Worm (Caenorhabditis elegans) whole organism, midembryonic: ENCODE measurements around the gene srh-30.
A peak's percentile ranks its signal among the peaks of the same experiment; 100 is the strongest.

ENCODE experiments used
- T22C8.4 ChIP-seq: fragments of 200-800 bp; sonication (Bioruptor generic); IDR thresholded peaks from 2 replicates; pipeline ENCODE4 v1.3.6; 2022; ENCODE audit warnings: missing genetic modification characterization, missing compliant biosample characterization
- cog-1 ChIP-seq: sonication (generic microtip); optimal IDR thresholded peaks from 2 replicates; lab custom pipeline; 2016; ENCODE audit warnings: missing genetic modification characterization, missing compliant biosample characterization
- flt-1 ChIP-seq: fragments of 200-800 bp; sonication (Bioruptor generic); IDR thresholded peaks from 2 replicates; pipeline ENCODE4 v1.3.6; 2022; ENCODE audit warnings: missing genetic modification characterization, missing compliant biosample characterization
- klf-2 ChIP-seq: fragments of 200-800 bp; sonication (Bioruptor generic); conservative IDR thresholded peaks from 2 replicates; pipeline ENCODE4 v1.3.6; 2022; ENCODE audit warnings: missing genetic modification reagents, missing genetic modification characterization, missing compliant biosample characterization
- med-1 ChIP-seq: sonication (generic microtip); optimal IDR thresholded peaks from 2 replicates; lab custom pipeline; 2017; ENCODE audit warnings: missing genetic modification characterization, mild to moderate bottlenecking, missing compliant biosample characterization, antibody characterized with exemption, missing genetic modification reagents; ENCODE audit not compliant: insufficient read depth
- ref-1 ChIP-seq: fragments of 200-800 bp; sonication (Bioruptor generic); conservative IDR thresholded peaks from 2 replicates; pipeline ENCODE4 v1.3.6; 2022; ENCODE audit warnings: missing genetic modification reagents, missing genetic modification characterization, missing compliant biosample characterization
- tab-1 ChIP-seq: fragments of 200-800 bp; sonication (Bioruptor generic); IDR thresholded peaks from 2 replicates; pipeline ENCODE4 v1.3.6; 2022; ENCODE audit warnings: missing genetic modification characterization, missing compliant biosample characterization
- ztf-23 ChIP-seq: fragments of 200-800 bp; sonication (Bioruptor generic); IDR thresholded peaks from 2 replicates; pipeline ENCODE4 v1.3.6; 2022; ENCODE audit warnings: missing genetic modification reagents, missing genetic modification characterization, missing compliant biosample characterization
- ztf-29 ChIP-seq: fragments of 200-800 bp; sonication (Bioruptor generic); IDR thresholded peaks from 2 replicates; pipeline ENCODE4 v1.3.6; 2022; ENCODE audit warnings: missing genetic modification reagents, missing genetic modification characterization, missing compliant biosample characterization

The srh-30 gene

ce11 chrV:6762361-6762760 lies 9.2 kb downstream of the srh-30 start, which contains the start of gene T25F10.4:
TSS of gene T25F10.4 (minus strand) at chrV:6762461.
- TF ChIP-seq tab-1 (no peak), ztf-29 (GFP tag; lab: Robert Waterston, UW) (no peak), ref-1 (GFP tag; lab: Robert Waterston, UW) (no peak), ztf-23 (no peak), med-1 (GFP tag; lab: Kevin White, UChicago) (no peak), klf-2 (GFP tag; lab: Robert Waterston, UW) (no peak), T22C8.4 (GFP tag; lab: Robert Waterston, UW) (no peak), flt-1 (no peak), cog-1 (tag; lab: Kevin White, UChicago) (no peak)

ce11 chrV:6758017-6758416 lies 13.5 kb downstream of the srh-30 start, which contains the start of gene dbl-1:
TSS of gene dbl-1 (plus strand) at chrV:6758135.
- TF ChIP-seq flt-1 (no peak), cog-1 (tag; lab: Kevin White, UChicago) (no peak), ztf-23 (no peak), med-1 (GFP tag; lab: Kevin White, UChicago) (no peak), klf-2 (GFP tag; lab: Robert Waterston, UW) (no peak), tab-1 (no peak), T22C8.4 (GFP tag; lab: Robert Waterston, UW) (no peak)

ce11 chrV:6753257-6753656 lies 18.3 kb downstream of the srh-30 start:
- TF ChIP-seq ztf-29 (GFP tag; lab: Robert Waterston, UW) (no peak), T22C8.4 (GFP tag; lab: Robert Waterston, UW) (no peak)

ce11 chrV:6751493-6752100 lies 19.9 kb downstream of the srh-30 start:
- TF ChIP-seq klf-2 (GFP tag; lab: Robert Waterston, UW) (0 out of 2 replicates have a peak, but pooled peaks have one; percentile 16), tab-1 (no peak)

ce11 chrV:6744774-6745173 lies 26.8 kb downstream of the srh-30 start, which contains the start of gene T25F10.3:
TSS of gene T25F10.3 (plus strand) at chrV:6745081.
- no peak for TF ChIP-seq ztf-23
- no peak for TF ChIP-seq tab-1
- no peak for TF ChIP-seq ref-1 (GFP tag; lab: Robert Waterston, UW)
- no peak for TF ChIP-seq cog-1 (tag; lab: Kevin White, UChicago)
- TF ChIP-seq flt-1: no peak
- no peak for TF ChIP-seq ztf-29 (GFP tag; lab: Robert Waterston, UW)
- TF ChIP-seq klf-2 (GFP tag; lab: Robert Waterston, UW): no peak
- no peak for TF ChIP-seq T22C8.4 (GFP tag; lab: Robert Waterston, UW)
- TF ChIP-seq med-1 (GFP tag; lab: Kevin White, UChicago): no peak

ce11 chrV:6736877-6737276 lies 34.7 kb downstream of the srh-30 start:
- TF ChIP-seq cog-1 (tag; lab: Kevin White, UChicago): no peak
- no peak for TF ChIP-seq tab-1
- TF ChIP-seq klf-2 (GFP tag; lab: Robert Waterston, UW): no peak
- TF ChIP-seq flt-1: no peak
- TF ChIP-seq T22C8.4 (GFP tag; lab: Robert Waterston, UW): no peak
- TF ChIP-seq ref-1 (GFP tag; lab: Robert Waterston, UW): no peak
- TF ChIP-seq med-1 (GFP tag; lab: Kevin White, UChicago): no peak
- TF ChIP-seq ztf-29 (GFP tag; lab: Robert Waterston, UW): no peak
- no peak for TF ChIP-seq ztf-23

ce11 chrV:6736108-6736507 lies 35.4 kb downstream of the srh-30 start:
- no peak for TF ChIP-seq ztf-29 (GFP tag; lab: Robert Waterston, UW)
- TF ChIP-seq tab-1: no peak
- no peak for TF ChIP-seq cog-1 (tag; lab: Kevin White, UChicago)
- TF ChIP-seq T22C8.4 (GFP tag; lab: Robert Waterston, UW): no peak
- TF ChIP-seq klf-2 (GFP tag; lab: Robert Waterston, UW): no peak
- TF ChIP-seq flt-1: no peak
- TF ChIP-seq ref-1 (GFP tag; lab: Robert Waterston, UW): no peak
- TF ChIP-seq med-1 (GFP tag; lab: Kevin White, UChicago): no peak
- no peak for TF ChIP-seq ztf-23

- TF ChIP-seq cog-1 (tag; lab: Kevin White, UChicago) (no peak), klf-2 (GFP tag; lab: Robert Waterston, UW) (no peak), med-1 (GFP tag; lab: Kevin White, UChicago) (no peak), ref-1 (GFP tag; lab: Robert Waterston, UW) (no peak), tab-1 (no peak), ztf-29 (GFP tag; lab: Robert Waterston, UW) (no peak), ztf-23 (no peak)
Measured at ce11 chrV:6732995-6733394, 38.5 kb downstream of the srh-30 start, which contains the start of gene grl-8. TSS of gene grl-8 (minus strand) at chrV:6733095.

- TF ChIP-seq ztf-29 (GFP tag; lab: Robert Waterston, UW) (no peak), ztf-23 (no peak), ref-1 (GFP tag; lab: Robert Waterston, UW) (no peak), T22C8.4 (GFP tag; lab: Robert Waterston, UW) (no peak), flt-1 (no peak), klf-2 (GFP tag; lab: Robert Waterston, UW) (no peak), cog-1 (tag; lab: Kevin White, UChicago) (no peak), tab-1 (no peak), med-1 (GFP tag; lab: Kevin White, UChicago) (no peak)
Measured at ce11 chrV:6731594-6731993, 40.0 kb downstream of the srh-30 start, which contains the start of gene grl-9. TSS of gene grl-9 (minus strand) at chrV:6731694.

ce11 chrV:6727222-6727621 lies 44.3 kb downstream of the srh-30 start, which contains the start of gene ZC487.1:
TSS of gene ZC487.1 (plus strand) at chrV:6727522.
- TF ChIP-seq tab-1 (no peak), ztf-29 (GFP tag; lab: Robert Waterston, UW) (no peak), T22C8.4 (GFP tag; lab: Robert Waterston, UW) (no peak), flt-1 (no peak), ztf-23 (no peak), cog-1 (tag; lab: Kevin White, UChicago) (no peak), klf-2 (GFP tag; lab: Robert Waterston, UW) (no peak)
